Fruit fly (Drosophila melanogaster): ENCODE results near the gene Clic.

dm6 chrX:13787282-13787850 lies 34.7 kb downstream of the Clic start:
- TF ChIP-seq Mio (GFP tag; optimal IDR thresholded peaks at IDR 0.05) (no peak), h (GFP tag; optimal IDR thresholded peaks at IDR 0.05) (no peak), rgr (GFP tag; optimal IDR thresholded peaks at IDR 0.05) (no peak), Abd-B (GFP tag; optimal IDR thresholded peaks at IDR 0.05) (no peak), Dif (GFP tag; optimal IDR thresholded peaks at IDR 0.05; ENCODE audit: partially characterized antibody) (no peak), psq (GFP tag; optimal IDR thresholded peaks at IDR 0.05) (no peak), fru (GFP tag; optimal IDR thresholded peaks at IDR 0.05) (no peak), lola (GFP tag; optimal IDR thresholded peaks at IDR 0.05) (no peak), dl (GFP tag; optimal IDR thresholded peaks at IDR 0.05; ENCODE audit: insufficient read depth in 1 of 2, partially characterized antibody in 2 of 2) (no peak), Dfd (GFP tag; optimal IDR thresholded peaks at IDR 0.05) (no peak), dsf (GFP tag; optimal IDR thresholded peaks at IDR 0.05; ENCODE audit: borderline replicate concordance) (no peak), pan (optimal IDR thresholded peaks at IDR 0.05) (no peak)

Data from whole organism, wandering third instar larva.